Worm (Caenorhabditis elegans) whole organism, midembryonic: ENCODE results near the gene eef-1B.2.

Source experiments
- cog-1 ChIP-seq: sonication (generic microtip); optimal IDR thresholded peaks from 2 replicates; lab custom pipeline; 2016; ENCODE audit warnings: missing genetic modification characterization, missing compliant biosample characterization
- flt-1 ChIP-seq: fragments of 200-800 bp; sonication (Bioruptor generic); IDR thresholded peaks from 2 replicates; pipeline ENCODE4 v1.3.6; 2022; ENCODE audit warnings: missing genetic modification characterization, missing compliant biosample characterization
- klf-2 ChIP-seq: fragments of 200-800 bp; sonication (Bioruptor generic); conservative IDR thresholded peaks from 2 replicates; pipeline ENCODE4 v1.3.6; 2022; ENCODE audit warnings: missing genetic modification reagents, missing genetic modification characterization, missing compliant biosample characterization
- med-1 ChIP-seq: sonication (generic microtip); optimal IDR thresholded peaks from 2 replicates; lab custom pipeline; 2017; ENCODE audit warnings: missing genetic modification characterization, mild to moderate bottlenecking, missing compliant biosample characterization, antibody characterized with exemption, missing genetic modification reagents; ENCODE audit not compliant: insufficient read depth
- tab-1 ChIP-seq: fragments of 200-800 bp; sonication (Bioruptor generic); IDR thresholded peaks from 2 replicates; pipeline ENCODE4 v1.3.6; 2022; ENCODE audit warnings: missing genetic modification characterization, missing compliant biosample characterization
- ztf-23 ChIP-seq: fragments of 200-800 bp; sonication (Bioruptor generic); IDR thresholded peaks from 2 replicates; pipeline ENCODE4 v1.3.6; 2022; ENCODE audit warnings: missing genetic modification reagents, missing genetic modification characterization, missing compliant biosample characterization
- ztf-29 ChIP-seq: fragments of 200-800 bp; sonication (Bioruptor generic); IDR thresholded peaks from 2 replicates; pipeline ENCODE4 v1.3.6; 2022; ENCODE audit warnings: missing genetic modification reagents, missing genetic modification characterization, missing compliant biosample characterization

- no peak for TF ChIP-seq flt-1 (GFP tag; lab: Robert Waterston, UW)
- no peak for TF ChIP-seq tab-1 (GFP tag; lab: Robert Waterston, UW)
- no peak for TF ChIP-seq ztf-23 (GFP tag; lab: Robert Waterston, UW)
- TF ChIP-seq cog-1 (tag; lab: Kevin White, UChicago), result no peak
- no peak for TF ChIP-seq ztf-29 (GFP tag; lab: Robert Waterston, UW)
- no peak for TF ChIP-seq med-1
- no peak for TF ChIP-seq klf-2 (GFP tag; lab: Robert Waterston, UW)
These were observed 4.0 kb downstream of the eef-1B.2 start for ce11 chrIV:15041124-15041523.
